Fruit fly (Drosophila melanogaster): Measurements from ENCODE around the gene Pkcdelta.

dm6 chrX:12496497-12496896 lies 64.5 kb downstream of the Pkcdelta start, which contains the start of gene Mks1:
- no peak for TF ChIP-seq CG11617 (GFP tag; optimal IDR thresholded peaks at IDR 0.05)
- TF ChIP-seq toe (GFP tag; optimal IDR thresholded peaks at IDR 0.05), result no peak
- no peak for TF ChIP-seq CG1620 (GFP tag; optimal IDR thresholded peaks at IDR 0.05)
- TF ChIP-seq CG12768 (GFP tag; optimal IDR thresholded peaks at IDR 0.05), result no peak

Data from whole organism, adult.